Fruit fly (Drosophila melanogaster) whole organism, embryonic: ENCODE results near the gene scu.
A peak's percentile ranks its signal among the peaks of the same experiment; 100 is the strongest.

Experiments used
- Bdp1 ChIP-seq: fragments of 200-800 bp; sonication (Bioruptor generic); optimal IDR thresholded peaks from 3 replicates; lab custom pipeline; 2016; ENCODE audit warnings: missing biosample characterization, missing genetic modification characterization
- CG10565 ChIP-seq: fragments of 200-800 bp; sonication (Bioruptor generic); optimal IDR thresholded peaks from 3 replicates; lab custom pipeline; 2016; ENCODE audit warnings: missing biosample characterization, mild to moderate bottlenecking, missing genetic modification characterization
- CG10979 ChIP-seq: fragments of 200-800 bp; sonication (Bioruptor generic); optimal IDR thresholded peaks from 2 replicates; lab custom pipeline; 2018; ENCODE audit warnings: missing biosample characterization, mild to moderate bottlenecking, missing genetic modification characterization, moderate library complexity
- CG12155 ChIP-seq: fragments of 200-800 bp; sonication (Bioruptor generic); optimal IDR thresholded peaks from 3 replicates; lab custom pipeline; 2016; ENCODE audit warnings: missing biosample characterization, missing genetic modification characterization
- CG12299 ChIP-seq: fragments of 200-800 bp; sonication (Bioruptor generic); optimal IDR thresholded peaks from 2 replicates; lab custom pipeline; 2018; ENCODE audit warnings: missing biosample characterization, mild to moderate bottlenecking, missing genetic modification characterization
- CG12744 ChIP-seq: fragments of 200-800 bp; sonication (Bioruptor generic); optimal IDR thresholded peaks from 2 replicates; lab custom pipeline; 2016; ENCODE audit warnings: missing biosample characterization, missing genetic modification characterization
- CG13775 ChIP-seq: fragments of 200-800 bp; sonication (Bioruptor generic); optimal IDR thresholded peaks from 3 replicates; lab custom pipeline; 2017; ENCODE audit warnings: missing biosample characterization, mild to moderate bottlenecking, missing genetic modification characterization
- CG13894 ChIP-seq: fragments of 200-800 bp; sonication (Bioruptor generic); optimal IDR thresholded peaks from 3 replicates; lab custom pipeline; 2018; ENCODE audit warnings: missing biosample characterization, mild to moderate bottlenecking, missing genetic modification characterization, moderate library complexity
- CG15011 ChIP-seq: fragments of 200-800 bp; sonication (Bioruptor generic); optimal IDR thresholded peaks from 3 replicates; lab custom pipeline; 2018; ENCODE audit warnings: missing biosample characterization, mild to moderate bottlenecking, missing genetic modification characterization
- CG17361 ChIP-seq: fragments of 200-800 bp; sonication (Bioruptor generic); IDR thresholded peaks from 3 replicates; pipeline ENCODE4 v1.3.6; 2022; ENCODE audit warnings: missing biosample characterization, missing genetic modification characterization
- CG2678 ChIP-seq: fragments of 200-800 bp; sonication (Bioruptor generic); optimal IDR thresholded peaks from 3 replicates; lab custom pipeline; 2019; ENCODE audit warnings: missing biosample characterization, mild to moderate bottlenecking, missing genetic modification characterization, moderate library complexity
- CG30403 ChIP-seq: fragments of 200-800 bp; sonication (Bioruptor generic); optimal IDR thresholded peaks from 3 replicates; lab custom pipeline; 2016; ENCODE audit warnings: missing biosample characterization, missing genetic modification characterization
- CG31441 ChIP-seq: fragments of 200-800 bp; sonication (Bioruptor generic); IDR thresholded peaks from 2 replicates; pipeline ENCODE4 v1.3.6; 2022; ENCODE audit warnings: missing biosample characterization, missing genetic modification characterization
- CG7786 ChIP-seq: fragments of 200-800 bp; sonication (Bioruptor generic); optimal IDR thresholded peaks from 2 replicates; lab custom pipeline; 2016; ENCODE audit warnings: missing biosample characterization, missing genetic modification characterization
- CG7963 ChIP-seq: fragments of 200-800 bp; sonication (Bioruptor generic); IDR thresholded peaks from 3 replicates; pipeline ENCODE4 v1.3.6; 2022; ENCODE audit warnings: missing biosample characterization, missing genetic modification characterization; ENCODE audit not compliant: partially characterized antibody
- CG8281 ChIP-seq: fragments of 200-800 bp; sonication (Bioruptor generic); optimal IDR thresholded peaks from 2 replicates; lab custom pipeline; 2018; ENCODE audit warnings: missing biosample characterization, mild to moderate bottlenecking, missing genetic modification characterization, moderate library complexity
- CG8944 ChIP-seq: fragments of 200-800 bp; sonication (Bioruptor generic); optimal IDR thresholded peaks from 3 replicates; lab custom pipeline; 2016; ENCODE audit warnings: missing biosample characterization, missing genetic modification characterization
- CG9932 ChIP-seq: fragments of 200-800 bp; sonication (Bioruptor generic); IDR thresholded peaks from 2 replicates; pipeline ENCODE4 v1.3.6; 2022; ENCODE audit warnings: missing biosample characterization, missing genetic modification characterization
- Camta ChIP-seq: fragments of 200-800 bp; sonication (Bioruptor generic); optimal IDR thresholded peaks from 2 replicates; lab custom pipeline; 2016; ENCODE audit warnings: missing biosample characterization, missing genetic modification characterization
- Dll ChIP-seq: fragments of 200-800 bp; sonication (Bioruptor generic); IDR thresholded peaks from 4 replicates; pipeline ENCODE4 v1.3.6; 2022; ENCODE audit warnings: missing biosample characterization, missing genetic modification characterization; ENCODE audit not compliant: partially characterized antibody
- Doc3 ChIP-seq: fragments of 200-800 bp; sonication (Bioruptor generic); IDR thresholded peaks from 3 replicates; pipeline ENCODE4 v1.3.6; 2022; ENCODE audit warnings: missing biosample characterization, missing genetic modification characterization; ENCODE audit not compliant: partially characterized antibody
- Dp ChIP-seq: fragments of 200-800 bp; sonication (Bioruptor generic); optimal IDR thresholded peaks from 2 replicates; lab custom pipeline; 2018; ENCODE audit warnings: missing biosample characterization, mild to moderate bottlenecking, missing genetic modification characterization, moderate library complexity
- Dref ChIP-seq: fragments of 200-800 bp; sonication (Bioruptor generic); IDR thresholded peaks from 2 replicates; pipeline ENCODE4 v1.3.6; 2022; ENCODE audit warnings: missing biosample characterization, missing genetic modification characterization
- Eip74EF ChIP-seq, 2 experiments: fragments of 200-800 bp in 1 of 2; fragments of >200 bp in 1 of 2; sonication (Bioruptor generic) in 1 of 2; optimal IDR thresholded peaks; 2 replicates each; lab custom pipeline; 2017 to 2019; ENCODE audit warnings: missing biosample characterization in 2 of 2, missing genetic modification characterization in 2 of 2, mild to moderate bottlenecking in 1 of 2, moderate library complexity in 1 of 2
- Ets65A ChIP-seq: fragments of 200-800 bp; sonication (Bioruptor generic); peaks from one replicate; lab custom pipeline; 2016; ENCODE audit warnings: missing biosample characterization, missing genetic modification characterization
- Kr ChIP-seq: fragments of 200-800 bp; sonication (Bioruptor generic); optimal IDR thresholded peaks from 2 replicates; lab custom pipeline; 2017; ENCODE audit warnings: missing biosample characterization, mild to moderate bottlenecking, missing genetic modification characterization
- Neu2 ChIP-seq: fragments of 200-800 bp; sonication (Bioruptor generic); optimal IDR thresholded peaks from 3 replicates; lab custom pipeline; 2016; ENCODE audit warnings: missing biosample characterization, missing genetic modification characterization, borderline replicate concordance
- Oli ChIP-seq: fragments of 200-800 bp; sonication (Bioruptor generic); optimal IDR thresholded peaks from 2 replicates; lab custom pipeline; 2018; ENCODE audit warnings: missing biosample characterization, mild to moderate bottlenecking, missing genetic modification characterization, moderate library complexity
- Sry-δ ChIP-seq: fragments of 200-800 bp; sonication (Bioruptor generic); optimal IDR thresholded peaks from 2 replicates; lab custom pipeline; 2016; ENCODE audit warnings: missing biosample characterization, missing genetic modification characterization
- Trl ChIP-seq, 3 experiments: fragments of >200 bp in 2 of 3; fragments of 200-800 bp in 1 of 3; sonication (Bioruptor generic) in 1 of 3; optimal IDR thresholded peaks; 2 replicates in 1 of 3; 3 replicates in 2 of 3; lab custom pipeline; 2016 to 2017; ENCODE audit warnings: missing biosample characterization in 1 of 3, missing genetic modification characterization in 1 of 3
- al ChIP-seq: fragments of 200-800 bp; sonication (Bioruptor generic); IDR thresholded peaks from 2 replicates; pipeline ENCODE4 v1.3.6; 2022; ENCODE audit warnings: missing biosample characterization, missing genetic modification characterization
- dimm ChIP-seq: fragments of 200-800 bp; sonication (Bioruptor generic); IDR thresholded peaks from 2 replicates; pipeline ENCODE4 v1.3.6; 2022; ENCODE audit warnings: missing biosample characterization, missing genetic modification characterization
- dmrt11E ChIP-seq: fragments of 200-800 bp; sonication (Bioruptor generic); optimal IDR thresholded peaks from 3 replicates; lab custom pipeline; 2018; ENCODE audit warnings: missing biosample characterization, mild to moderate bottlenecking, missing genetic modification characterization, moderate library complexity
- fd3F ChIP-seq: fragments of 200-800 bp; sonication (Bioruptor generic); optimal IDR thresholded peaks from 2 replicates; lab custom pipeline; 2018; ENCODE audit warnings: missing biosample characterization, mild to moderate bottlenecking, missing genetic modification characterization, moderate library complexity
- fd96Cb ChIP-seq: fragments of 200-800 bp; sonication (Bioruptor generic); optimal IDR thresholded peaks from 2 replicates; lab custom pipeline; 2018; ENCODE audit warnings: missing biosample characterization, mild to moderate bottlenecking, missing genetic modification characterization, moderate library complexity
- fu2 ChIP-seq: fragments of 200-800 bp; sonication (Bioruptor generic); optimal IDR thresholded peaks from 2 replicates; lab custom pipeline; 2016; ENCODE audit warnings: missing biosample characterization, missing genetic modification characterization
- ham ChIP-seq: fragments of 200-800 bp; sonication (Bioruptor generic); IDR thresholded peaks from 2 replicates; pipeline ENCODE4 v1.3.6; 2022; ENCODE audit warnings: missing biosample characterization, missing genetic modification characterization
- inv ChIP-seq: fragments of 200-800 bp; sonication (Bioruptor generic); IDR thresholded peaks from 2 replicates; pipeline ENCODE4 v1.3.6; 2022; ENCODE audit warnings: missing biosample characterization, missing genetic modification characterization; ENCODE audit not compliant: partially characterized antibody
- lilli ChIP-seq: fragments of 200-800 bp; sonication (Bioruptor generic); optimal IDR thresholded peaks from 3 replicates; lab custom pipeline; 2016; ENCODE audit warnings: missing biosample characterization, missing genetic modification characterization
- lmd ChIP-seq: fragments of 200-800 bp; sonication (Bioruptor generic); IDR thresholded peaks from 2 replicates; pipeline ENCODE4 v1.3.6; 2022; ENCODE audit warnings: missing biosample characterization, missing genetic modification characterization
- lov ChIP-seq, 2 experiments: fragments of 200-800 bp in 1 of 2; fragments of >200 bp in 1 of 2; sonication (Bioruptor generic) in 1 of 2; IDR thresholded peaks in 1 of 2; optimal IDR thresholded peaks in 1 of 2; 2 replicates in 1 of 2; 3 replicates in 1 of 2; pipeline versions ENCODE4 v1.3.6 to Lab custom; 2017 to 2022; ENCODE audit warnings: missing biosample characterization in 1 of 2, missing genetic modification characterization in 1 of 2
- pros ChIP-seq: fragments of 200-800 bp; sonication (Bioruptor generic); optimal IDR thresholded peaks from 3 replicates; lab custom pipeline; 2019; ENCODE audit warnings: missing biosample characterization, mild to moderate bottlenecking, missing genetic modification characterization, moderate library complexity
- ranshi ChIP-seq: fragments of 200-800 bp; sonication (Bioruptor generic); IDR thresholded peaks from 2 replicates; pipeline ENCODE4 v1.3.6; 2022; ENCODE audit warnings: missing biosample characterization, missing genetic modification characterization
- salm ChIP-seq: fragments of 200-800 bp; sonication (Bioruptor generic); optimal IDR thresholded peaks from 2 replicates; lab custom pipeline; 2018; ENCODE audit warnings: missing biosample characterization, mild to moderate bottlenecking, missing genetic modification characterization
- sens ChIP-seq: fragments of 200-800 bp; sonication (Bioruptor generic); peaks from one replicate; lab custom pipeline; 2016; ENCODE audit warnings: missing biosample characterization, missing genetic modification characterization
- sima ChIP-seq: fragments of 200-800 bp; sonication (Bioruptor generic); optimal IDR thresholded peaks from 2 replicates; lab custom pipeline; 2016; ENCODE audit warnings: missing biosample characterization, missing genetic modification characterization
- sob ChIP-seq: fragments of 200-800 bp; sonication (Bioruptor generic); IDR thresholded peaks from 2 replicates; pipeline ENCODE4 v1.3.6; 2022; ENCODE audit warnings: missing biosample characterization, missing genetic modification characterization
- tio ChIP-seq: fragments of 200-800 bp; sonication (Bioruptor generic); optimal IDR thresholded peaks from 2 replicates; lab custom pipeline; 2017; ENCODE audit warnings: missing biosample characterization, missing genetic modification characterization, inconsistent platforms
- unpg ChIP-seq: fragments of 200-800 bp; sonication (Bioruptor generic); optimal IDR thresholded peaks from 3 replicates; lab custom pipeline; 2018; ENCODE audit warnings: missing biosample characterization, mild to moderate bottlenecking, missing genetic modification characterization, moderate library complexity
- wor ChIP-seq: fragments of 200-800 bp; sonication (Bioruptor generic); IDR thresholded peaks from 2 replicates; pipeline ENCODE4 v1.3.6; 2022; ENCODE audit warnings: missing biosample characterization, missing genetic modification characterization

Gene scu

dm6 chrX:18125520-18125919 is 34.5 kb downstream of the scu start (continued):
- TF ChIP-seq CG8281 (tag; lab: Kevin White, UChicago) (no peak), CG12155 (GFP tag; lab: Kevin White, UChicago) (no peak), lmd (GFP tag; lab: Robert Waterston, UW) (peak; percentile 24; the same call in 1 of the 2 replicates), CG12744 (no peak), Camta (no peak), ham (GFP tag; lab: Robert Waterston, UW) (no peak), Dref (no peak), CG13775 (GFP tag; lab: Kevin White, UChicago) (peak; percentile 10), CG31441 (no peak), Sry-δ (GFP tag; lab: Kevin White, UChicago) (no peak), dmrt11E (tag; lab: Kevin White, UChicago) (no peak), wor (GFP tag; lab: Robert Waterston, UW) (no peak), CG12299 (tag; lab: Kevin White, UChicago) (no peak), pros (GFP tag; lab: Kevin White, UChicago) (no peak), inv (GFP tag; lab: Robert Waterston, UW) (no peak), CG17361 (GFP tag; lab: Robert Waterston, UW) (0 out of 3 replicates have a peak, but pooled peaks have one; percentile 14), fu2 (GFP tag; lab: Kevin White, UChicago) (no peak), Dp (GFP tag; lab: Kevin White, UChicago) (no peak), Kr (GFP tag; lab: Kevin White, UChicago) (no peak), salm (tag; lab: Kevin White, UChicago) (no peak), Doc3 (GFP tag; lab: Robert Waterston, UW) (no peak), Eip74EF (GFP tag; optimal IDR thresholded peaks at IDR 0.05; lab: Kevin White, UChicago) (no peak), Bdp1 (no peak), Oli (tag; lab: Kevin White, UChicago) (peak; percentile 28), Ets65A (GFP tag; lab: Kevin White, UChicago) (peak; percentile 90), fd96Cb (tag; lab: Kevin White, UChicago) (no peak), lov (optimal IDR thresholded peaks at IDR 0.05; lab: Kevin White, UChicago) (no peak), lov (GFP tag; IDR thresholded peaks at IDR 0.05; lab: Robert Waterston, UW) (no peak), fd3F (GFP tag; lab: Kevin White, UChicago) (no peak), CG10565 (GFP tag; lab: Kevin White, UChicago) (no peak), lilli (GFP tag; lab: Kevin White, UChicago) (peak; percentile 15), tio (GFP tag; lab: Kevin White, UChicago) (peak; percentile 35), CG9932 (GFP tag; lab: Robert Waterston, UW) (no peak), sens (no peak), CG13894 (tag; lab: Kevin White, UChicago) (no peak), CG10979 (no peak), ranshi (GFP tag; lab: Robert Waterston, UW) (no peak), Dll (GFP tag; lab: Robert Waterston, UW) (no peak), CG8944 (no peak), CG7786 (GFP tag; lab: Kevin White, UChicago) (no peak), Trl (optimal IDR thresholded peaks at IDR 0.05; lab: Kevin White, UChicago) (no peak), Trl (GFP tag; optimal IDR thresholded peaks at IDR 0.05; lab: Kevin White, UChicago) (no peak), CG7963 (GFP tag; lab: Robert Waterston, UW) (no peak), dimm (GFP tag; lab: Robert Waterston, UW) (no peak), unpg (GFP tag; lab: Kevin White, UChicago) (peak; percentile 13), sima (GFP tag; lab: Kevin White, UChicago) (no peak), Neu2 (GFP tag; lab: Kevin White, UChicago) (no peak), sob (GFP tag; lab: Robert Waterston, UW) (no peak), CG30403 (GFP tag; lab: Kevin White, UChicago) (peak; percentile 38), al (no peak), CG15011 (peak; percentile 36), CG2678 (tag; lab: Kevin White, UChicago) (peak; percentile 62)
